Fruit fly (Drosophila melanogaster) whole organism, pupa: ENCODE results near the gene Tctp.

Source experiments
- CG12605 ChIP-seq: fragments of 200-800 bp; sonication (Bioruptor generic); IDR thresholded peaks from 2 replicates; pipeline ENCODE4 v1.3.6; 2022; ENCODE audit warnings: missing biosample characterization, missing genetic modification characterization
- CG15710 ChIP-seq: fragments of 200-800 bp; sonication (Bioruptor generic); optimal IDR thresholded peaks from 2 replicates; lab custom pipeline; 2018; ENCODE audit warnings: missing biosample characterization, mild to moderate bottlenecking, missing genetic modification characterization, moderate library complexity
- CG17806 ChIP-seq: fragments of 200-800 bp; sonication (Bioruptor generic); optimal IDR thresholded peaks from 2 replicates; lab custom pipeline; 2018; ENCODE audit warnings: missing biosample characterization, mild to moderate bottlenecking, missing genetic modification characterization, moderate library complexity
- CG8301 ChIP-seq: fragments of 200-800 bp; sonication (Bioruptor generic); optimal IDR thresholded peaks from 2 replicates; lab custom pipeline; 2018; ENCODE audit warnings: missing biosample characterization, mild to moderate bottlenecking, missing genetic modification characterization
- D1 ChIP-seq: fragments of 200-800 bp; sonication (Bioruptor generic); optimal IDR thresholded peaks from 2 replicates; lab custom pipeline; 2018; ENCODE audit warnings: missing biosample characterization, mild to moderate bottlenecking, missing genetic modification characterization, moderate library complexity
- Ets98B ChIP-seq: fragments of 200-800 bp; sonication (Bioruptor generic); IDR thresholded peaks from 2 replicates; pipeline ENCODE4 v1.3.6; 2022; ENCODE audit warnings: missing biosample characterization, missing genetic modification characterization
- gl ChIP-seq: fragments of 200-800 bp; sonication (Bioruptor generic); optimal IDR thresholded peaks from 2 replicates; lab custom pipeline; 2018; ENCODE audit warnings: missing biosample characterization, mild to moderate bottlenecking, missing genetic modification characterization

- no peak for TF ChIP-seq CG15710 (tag; lab: Kevin White, UChicago)
- TF ChIP-seq D1 (tag; lab: Kevin White, UChicago) = no peak
- TF ChIP-seq CG12605 = no peak
- TF ChIP-seq CG8301 (tag; lab: Kevin White, UChicago) = no peak
- TF ChIP-seq gl = no peak
- no peak for TF ChIP-seq Ets98B
- no peak for TF ChIP-seq CG17806 (tag; lab: Kevin White, UChicago)
Measured at dm6 chr3R:11260966-11261530, 51.0 kb downstream of the Tctp start.
